Fruit fly (Drosophila melanogaster): ENCODE results near the gene CG13937.

The CG13937 gene

DNA sequence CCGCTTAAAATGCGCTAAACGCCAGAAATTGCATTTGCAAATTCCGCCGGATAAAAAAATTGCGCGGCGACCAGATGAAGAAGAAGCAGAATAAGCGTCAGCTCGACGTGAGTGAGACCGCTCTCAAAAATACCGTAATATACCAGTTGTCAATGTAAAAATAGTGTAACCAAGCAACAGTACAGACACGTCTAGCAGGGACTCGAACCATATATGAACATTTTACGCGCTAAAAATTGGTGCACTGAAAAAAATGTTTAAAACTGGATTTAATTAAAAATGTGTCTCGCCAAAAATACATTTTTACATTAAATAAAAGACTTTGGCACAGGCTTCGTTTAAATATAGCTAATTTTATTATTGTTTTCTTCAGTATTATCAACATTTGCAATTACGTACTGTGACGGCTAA is 6.6 kb downstream of the CG13937 start, which contains the start of gene dre4 (continued):
- TF ChIP-seq hkb (optimal IDR thresholded peaks at IDR 0.05) (no peak), hkb (GFP tag; IDR thresholded peaks at IDR 0.05) (peak; percentile 84), danr (GFP tag; IDR thresholded peaks at IDR 0.05) (0 out of 2 replicates have a peak, but pooled peaks have one; percentile 14), stwl (tag; optimal IDR thresholded peaks at IDR 0.05) (peak; percentile 88), Xbp1 (GFP tag; optimal IDR thresholded peaks at IDR 0.05) (peak; percentile 81), scrt (GFP tag; optimal IDR thresholded peaks at IDR 0.05) (peak; percentile 32), Adf1 (GFP tag; IDR thresholded peaks at IDR 0.05) (peak; percentile 70), NC2α (GFP tag; optimal IDR thresholded peaks at IDR 0.05) (peak; percentile 33), CG12104 (GFP tag; optimal IDR thresholded peaks at IDR 0.05) (peak; percentile 9), en (GFP tag; optimal IDR thresholded peaks at IDR 0.05) (peak; percentile 44), Ets65A (GFP tag) (peak; percentile 89), CG17186 (GFP tag; optimal IDR thresholded peaks at IDR 0.05) (peak; percentile 77), Meics (GFP tag; optimal IDR thresholded peaks at IDR 0.05) (peak; percentile 72), sug (tag; optimal IDR thresholded peaks at IDR 0.05) (no peak), CG8924 (tag; optimal IDR thresholded peaks at IDR 0.05) (peak; percentile 71), gro (GFP tag; optimal IDR thresholded peaks at IDR 0.05) (peak; percentile 81), ara (GFP tag; IDR thresholded peaks at IDR 0.05) (peak; percentile 80), kah (GFP tag; optimal IDR thresholded peaks at IDR 0.05) (no peak), CG2678 (tag; optimal IDR thresholded peaks at IDR 0.05) (peak; percentile 74), slou (GFP tag; optimal IDR thresholded peaks at IDR 0.05) (peak; percentile 54), Sox102F (GFP tag; optimal IDR thresholded peaks at IDR 0.05) (peak; percentile 66), Dbx (GFP tag; IDR thresholded peaks at IDR 0.05) (peak; percentile 83), HLH3B (GFP tag; IDR thresholded peaks at IDR 0.05) (peak; percentile 61), CG3995 (GFP tag; optimal IDR thresholded peaks at IDR 0.05) (peak; percentile 37), CG18262 (tag; optimal IDR thresholded peaks at IDR 0.05) (peak; percentile 70), Neu2 (GFP tag; optimal IDR thresholded peaks at IDR 0.05; ENCODE audit: borderline replicate concordance) (no peak), salm (tag; optimal IDR thresholded peaks at IDR 0.05) (peak; percentile 45), Chrac-16 (GFP tag; optimal IDR thresholded peaks at IDR 0.05) (peak; percentile 70), CG33213 (GFP tag; optimal IDR thresholded peaks at IDR 0.05) (peak; percentile 88), corto (GFP tag; optimal IDR thresholded peaks at IDR 0.05) (no peak), bcd (GFP tag; optimal IDR thresholded peaks at IDR 0.05) (peak; percentile 74), Trl (optimal IDR thresholded peaks at IDR 0.05) (no peak), Trl (GFP tag; optimal IDR thresholded peaks at IDR 0.05) (peak; percentile 61), ERR (GFP tag; optimal IDR thresholded peaks at IDR 0.05) (peak; percentile 34), cas (GFP tag; IDR thresholded peaks at IDR 0.05) (no peak), eve (GFP tag; optimal IDR thresholded peaks at IDR 0.05) (no peak), NC2β (GFP tag; optimal IDR thresholded peaks at IDR 0.05) (peak; percentile 81), twi (tag; optimal IDR thresholded peaks at IDR 0.05) (no peak), CG4854 (GFP tag; optimal IDR thresholded peaks at IDR 0.05) (peak; percentile 44), Elba2 (GFP tag; optimal IDR thresholded peaks at IDR 0.05) (peak; percentile 67), Gsc (GFP tag; IDR thresholded peaks at IDR 0.05) (no peak), CG2199 (GFP tag; IDR thresholded peaks at IDR 0.05) (0 out of 3 replicates have a peak, but pooled peaks have one; percentile 50), exex (tag; optimal IDR thresholded peaks at IDR 0.05) (peak; percentile 11), sens (GFP tag) (peak; percentile 96), nom (GFP tag; optimal IDR thresholded peaks at IDR 0.05) (peak; percentile 47), CG11085 (GFP tag; IDR thresholded peaks at IDR 0.05) (peak; percentile 36; the same call in 1 of the 2 replicates), CG7357 (GFP tag; IDR thresholded peaks at IDR 0.05) (no peak), CG13287 (GFP tag; IDR thresholded peaks at IDR 0.05; ENCODE audit: partially characterized antibody) (peak; percentile 66), fu2 (GFP tag; optimal IDR thresholded peaks at IDR 0.05) (peak; percentile 60), wek (GFP tag; optimal IDR thresholded peaks at IDR 0.05) (no peak), Hr39 (optimal IDR thresholded peaks at IDR 0.05) (no peak), Nf-YA (GFP tag; IDR thresholded peaks at IDR 0.05) (peak; percentile 41; the same call in 1 of the 2 replicates), gsb (GFP tag; IDR thresholded peaks at IDR 0.05) (peak; percentile 28; the same call in 1 of the 2 replicates)

Measured in whole organism, embryonic.